Worm (Caenorhabditis elegans) whole organism, young adult: ENCODE data around the gene otub-1.

ENCODE experiments used
- F22D6.2 ChIP-seq: sonication (generic microtip); optimal IDR thresholded peaks from 2 replicates; lab custom pipeline; 2016; ENCODE audit warnings: mild to moderate bottlenecking, missing genetic modification characterization, missing compliant biosample characterization
- Y79H2A.3 ChIP-seq: fragments of 200-800 bp; sonication (Bioruptor generic); conservative IDR thresholded peaks from 2 replicates; pipeline ENCODE4 v1.3.6; 2022; ENCODE audit warnings: missing genetic modification reagents, missing genetic modification characterization, missing compliant biosample characterization
- dpl-1 ChIP-seq: fragments of 150-350 bp; optimal IDR thresholded peaks from 2 replicates; lab custom pipeline; 2014; ENCODE audit warnings: missing biosample characterization, missing genetic modification reagents, missing genetic modification characterization
- unc-62 ChIP-seq: fragments of 150-350 bp; optimal IDR thresholded peaks from 2 replicates; lab custom pipeline; 2014; ENCODE audit warnings: missing biosample characterization, missing genetic modification reagents, missing genetic modification characterization

- TF ChIP-seq unc-62 (no peak), dpl-1 (GFP tag; lab: Kevin White, UChicago) (no peak), Y79H2A.3 (GFP tag; lab: Robert Waterston, UW) (no peak), F22D6.2 (tag; lab: Kevin White, UChicago) (no peak)
Observed at ce11 chrV:15111660-15112059, 45.6 kb downstream of the otub-1 start, which contains the start of gene T01G5.7.
